Worm (Caenorhabditis elegans) whole organism, mixed stage, embryonic: ENCODE measurements around the gene cwp-4.

Source experiments
- blmp-1 ChIP-seq: fragments of 150-350 bp; optimal IDR thresholded peaks from 2 replicates; lab custom pipeline; 2014; ENCODE audit warnings: missing biosample characterization, missing genetic modification characterization
- elt-1 ChIP-seq: sonication (generic microtip); optimal IDR thresholded peaks from 2 replicates; lab custom pipeline; 2017; ENCODE audit warnings: missing genetic modification characterization, mild to moderate bottlenecking, missing compliant biosample characterization, antibody characterized with exemption, moderate library complexity, borderline replicate concordance; ENCODE audit not compliant: insufficient read depth
- elt-3 ChIP-seq: fragments of 150-350 bp; optimal IDR thresholded peaks from 2 replicates; lab custom pipeline; 2014; ENCODE audit warnings: missing biosample characterization, missing genetic modification characterization
- lsy-2 ChIP-seq: fragments of 150-350 bp; optimal IDR thresholded peaks from 2 replicates; lab custom pipeline; 2014; ENCODE audit warnings: missing biosample characterization, missing genetic modification characterization
- mab-5 ChIP-seq: fragments of 150-350 bp; optimal IDR thresholded peaks from 2 replicates; lab custom pipeline; 2014; ENCODE audit warnings: missing biosample characterization, missing genetic modification characterization
- mep-1 ChIP-seq: fragments of 150-350 bp; optimal IDR thresholded peaks from 2 replicates; lab custom pipeline; 2017; ENCODE audit warnings: missing biosample characterization, missing genetic modification reagents, missing genetic modification characterization, inconsistent platforms
- nhr-2 ChIP-seq: fragments of 150-350 bp; optimal IDR thresholded peaks from 2 replicates; lab custom pipeline; 2014; ENCODE audit warnings: missing biosample characterization, missing genetic modification characterization
- nhr-28 ChIP-seq: fragments of 150-350 bp; optimal IDR thresholded peaks from 2 replicates; lab custom pipeline; 2014; ENCODE audit warnings: missing biosample characterization, missing genetic modification characterization
- nhr-76 ChIP-seq: sonication (generic microtip); optimal IDR thresholded peaks from 2 replicates; lab custom pipeline; 2017; ENCODE audit warnings: missing biosample characterization, missing genetic modification characterization
- unc-120 ChIP-seq: sonication (generic microtip); optimal IDR thresholded peaks from 2 replicates; lab custom pipeline; 2017; ENCODE audit warnings: missing genetic modification characterization, missing compliant biosample characterization; ENCODE audit not compliant: poor library complexity, severe bottlenecking
- unc-62 ChIP-seq: fragments of 150-350 bp; optimal IDR thresholded peaks from 2 replicates; lab custom pipeline; 2014; ENCODE audit warnings: missing biosample characterization, missing genetic modification reagents, missing genetic modification characterization
- ztf-11 ChIP-seq: fragments of 150-350 bp; optimal IDR thresholded peaks from 2 replicates; lab custom pipeline; 2014; ENCODE audit warnings: missing biosample characterization, missing genetic modification characterization

- TF ChIP-seq unc-120 (no peak), blmp-1 (tag; lab: Kevin White, UChicago) (no peak), mep-1 (tag; lab: Kevin White, UChicago) (no peak), nhr-76 (tag; lab: Kevin White, UChicago) (no peak), ztf-11 (tag; lab: Kevin White, UChicago) (no peak), lsy-2 (tag; lab: Kevin White, UChicago) (no peak), unc-62 (no peak), mab-5 (tag; lab: Kevin White, UChicago) (no peak), elt-3 (tag; lab: Kevin White, UChicago) (no peak), elt-1 (tag; lab: Kevin White, UChicago) (no peak), nhr-28 (tag; lab: Kevin White, UChicago) (no peak), nhr-2 (tag; lab: Kevin White, UChicago) (no peak)
Observed at ce11 chrV:5036364-5036763, 17.1 kb upstream of the cwp-4 start, which contains the start of gene K11D12.7.
